Worm (Caenorhabditis elegans) whole organism, L4 larva: ENCODE results near the gene R08A2.5.

Experiments
- F10B5.3 ChIP-seq: sonication (generic microtip); optimal IDR thresholded peaks from 2 replicates; lab custom pipeline; 2016; ENCODE audit warnings: mild to moderate bottlenecking, missing genetic modification characterization, missing compliant biosample characterization
- F44E2.7 ChIP-seq: fragments of 200-800 bp; sonication (Bioruptor generic); IDR thresholded peaks from 2 replicates; pipeline ENCODE4 v2.1.2; 2022; ENCODE audit warnings: missing genetic modification characterization, missing compliant biosample characterization
- F49E8.2 ChIP-seq: sonication (generic microtip); optimal IDR thresholded peaks from 2 replicates; lab custom pipeline; 2016; ENCODE audit warnings: missing compliant biosample characterization, mild to moderate bottlenecking, missing genetic modification characterization, borderline replicate concordance
- R02D3.7 ChIP-seq: fragments of 150-350 bp; sonication (generic microtip); optimal IDR thresholded peaks from 3 replicates; lab custom pipeline; 2014; ENCODE audit warnings: missing biosample characterization, missing genetic modification characterization
- T20F7.1 ChIP-seq: fragments of 200-800 bp; sonication (Bioruptor generic); optimal IDR thresholded peaks from 2 replicates; lab custom pipeline; 2018; ENCODE audit warnings: mild to moderate bottlenecking, missing genetic modification characterization, missing compliant biosample characterization
- Y105C5A.15 ChIP-seq: fragments of 200-800 bp; sonication (Bioruptor generic); IDR thresholded peaks from 2 replicates; pipeline ENCODE4 v1.3.6; 2022; ENCODE audit warnings: missing genetic modification characterization, missing compliant biosample characterization
- Y75B8A.6 ChIP-seq: fragments of 200-800 bp; sonication (Bioruptor generic); IDR thresholded peaks from 2 replicates; pipeline ENCODE4 v1.3.6; 2022; ENCODE audit warnings: missing genetic modification reagents, missing genetic modification characterization, missing compliant biosample characterization
- ZK337.2 ChIP-seq: fragments of 200-800 bp; sonication (Bioruptor generic); IDR thresholded peaks from 2 replicates; pipeline ENCODE4 v1.3.6; 2022; ENCODE audit warnings: missing genetic modification reagents, missing genetic modification characterization, missing compliant biosample characterization
- aha-1 ChIP-seq: fragments of 150-350 bp; peaks from one replicate; lab custom pipeline; 2014; ENCODE audit warnings: missing biosample characterization, missing genetic modification characterization
- ces-1 ChIP-seq: fragments of 150-350 bp; sonication (generic microtip); optimal IDR thresholded peaks from 4 replicates; lab custom pipeline; 2014; ENCODE audit warnings: missing biosample characterization, missing genetic modification reagents, missing genetic modification characterization
- dpl-1 ChIP-seq: fragments of 150-350 bp; optimal IDR thresholded peaks from 2 replicates; lab custom pipeline; 2014; ENCODE audit warnings: missing biosample characterization, missing genetic modification reagents, missing genetic modification characterization
- duxl-1 ChIP-seq: sonication (generic microtip); optimal IDR thresholded peaks from 2 replicates; lab custom pipeline; 2016; ENCODE audit warnings: mild to moderate bottlenecking, missing genetic modification characterization, moderate library complexity, missing compliant biosample characterization; ENCODE audit not compliant: poor library complexity
- dve-1 ChIP-seq: sonication (generic microtip); optimal IDR thresholded peaks from 2 replicates; lab custom pipeline; 2017; ENCODE audit warnings: antibody characterized with exemption, mild to moderate bottlenecking, missing genetic modification characterization, missing compliant biosample characterization; ENCODE audit not compliant: insufficient read depth
- egl-27 ChIP-seq: sonication (generic microtip); optimal IDR thresholded peaks from 3 replicates; lab custom pipeline; 2017; ENCODE audit warnings: missing biosample characterization, missing genetic modification reagents, missing genetic modification characterization
- fkh-10 ChIP-seq: fragments of 150-350 bp; optimal IDR thresholded peaks from 2 replicates; lab custom pipeline; 2014; ENCODE audit warnings: missing biosample characterization, missing genetic modification reagents, missing genetic modification characterization
- lin-38 ChIP-seq: fragments of 200-800 bp; sonication (Bioruptor generic); IDR thresholded peaks from 2 replicates; pipeline ENCODE4 v1.3.6; 2022; ENCODE audit warnings: missing genetic modification reagents, missing genetic modification characterization, missing compliant biosample characterization
- mdl-1 ChIP-seq, 2 experiments: fragments of 150-350 bp in 1 of 2; sonication (generic microtip) in 1 of 2; optimal IDR thresholded peaks; 2 replicates each; lab custom pipeline; 2014 to 2017; ENCODE audit warnings: missing biosample characterization in 2 of 2, missing genetic modification characterization in 2 of 2
- mes-2 ChIP-seq: sonication (generic microtip); optimal IDR thresholded peaks from 2 replicates; lab custom pipeline; 2016; ENCODE audit warnings: missing genotype, mild to moderate bottlenecking, missing genetic modification characterization, missing compliant biosample characterization; ENCODE audit not compliant: poor library complexity, severe bottlenecking
- mxl-3 ChIP-seq: fragments of 200-800 bp; sonication (Bioruptor generic); optimal IDR thresholded peaks from 2 replicates; lab custom pipeline; 2018; ENCODE audit warnings: mild to moderate bottlenecking, missing genetic modification characterization, missing compliant biosample characterization
- nhr-11 ChIP-seq: fragments of 150-350 bp; optimal IDR thresholded peaks from 2 replicates; lab custom pipeline; 2014; ENCODE audit warnings: missing biosample characterization, missing genetic modification characterization
- nhr-41 ChIP-seq: fragments of 200-800 bp; sonication (Bioruptor generic); IDR thresholded peaks from 2 replicates; pipeline ENCODE4 v1.3.6; 2022; ENCODE audit warnings: missing genetic modification reagents, missing genetic modification characterization, missing compliant biosample characterization
- nhr-6 ChIP-seq: fragments of 150-350 bp; optimal IDR thresholded peaks from 2 replicates; lab custom pipeline; 2014; ENCODE audit warnings: missing biosample characterization, missing genetic modification characterization
- php-3 ChIP-seq: fragments of 200-800 bp; sonication (Bioruptor generic); IDR thresholded peaks from 2 replicates; pipeline ENCODE4 v1.3.6; 2022; ENCODE audit warnings: missing genetic modification reagents, missing genetic modification characterization, missing compliant biosample characterization
- set-16 ChIP-seq: fragments of 200-800 bp; sonication (Bioruptor generic); IDR thresholded peaks from 2 replicates; pipeline ENCODE4 v1.3.6; 2022; ENCODE audit warnings: missing genetic modification reagents, missing genetic modification characterization, missing compliant biosample characterization
- skn-1 ChIP-seq: fragments of 150-350 bp; optimal IDR thresholded peaks from 2 replicates; lab custom pipeline; 2014; ENCODE audit warnings: missing biosample characterization, missing genetic modification characterization
- snpc-4 ChIP-seq: fragments of 150-350 bp; optimal IDR thresholded peaks from 2 replicates; lab custom pipeline; 2014; ENCODE audit warnings: missing biosample characterization, missing genetic modification characterization
- spr-1 ChIP-seq: sonication (generic microtip); optimal IDR thresholded peaks from 2 replicates; lab custom pipeline; 2016; ENCODE audit warnings: mild to moderate bottlenecking, missing genetic modification characterization, missing compliant biosample characterization
- unc-130 ChIP-seq: sonication (generic microtip); optimal IDR thresholded peaks from 2 replicates; lab custom pipeline; 2016; ENCODE audit warnings: missing genetic modification reagents, missing genetic modification characterization, missing compliant biosample characterization
- zfp-2 ChIP-seq: sonication (generic microtip); optimal IDR thresholded peaks from 2 replicates; lab custom pipeline; 2016; ENCODE audit warnings: mild to moderate bottlenecking, missing genetic modification characterization, missing compliant biosample characterization

The R08A2.5 gene

DNA sequence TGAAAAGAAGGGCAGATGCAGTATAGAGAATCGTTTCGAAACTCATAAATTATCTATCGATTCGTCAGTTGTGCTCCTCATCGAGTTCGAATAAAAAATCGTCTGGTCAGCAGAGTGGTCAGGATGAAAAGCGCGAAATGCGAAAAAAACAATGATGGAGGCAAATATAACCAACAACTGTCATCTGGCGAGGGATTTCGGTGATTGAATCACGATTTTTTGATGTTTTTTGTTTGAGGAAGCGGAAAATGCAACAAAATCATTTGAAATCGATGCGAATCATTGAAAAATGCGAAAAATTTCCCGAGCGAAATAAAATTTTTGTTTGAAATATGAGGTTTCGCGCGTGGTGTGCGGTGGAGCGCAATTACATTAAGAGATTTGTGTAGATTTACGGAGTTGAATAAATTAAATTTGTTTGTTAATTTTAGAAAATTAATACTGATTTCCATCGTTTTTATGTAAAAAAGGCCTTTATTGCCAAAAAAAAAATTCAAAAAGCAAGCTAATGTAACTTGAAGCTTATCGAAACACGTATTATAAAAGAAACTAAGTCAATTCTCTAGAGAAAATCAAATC is 21.9 kb downstream of the R08A2.5 start, which contains the start of gene unc-61:
Gene unc-61 (minus strand): TSS at position 51 of the 579 bp plus-strand sequence.
- no peak for TF ChIP-seq fkh-10
- TF ChIP-seq R02D3.7 (tag; lab: Kevin White, UChicago) = peak; percentile 52
- TF ChIP-seq duxl-1 (tag; lab: Kevin White, UChicago) = no peak
- TF ChIP-seq F49E8.2 (tag; lab: Kevin White, UChicago) = no peak
- TF ChIP-seq lin-38 (GFP tag; lab: Robert Waterston, UW) = peak; percentile 85; the same call in 1 of the 2 replicates
- TF ChIP-seq dpl-1 (GFP tag; lab: Kevin White, UChicago) = peak; percentile 84
- TF ChIP-seq aha-1 (tag; lab: Kevin White, UChicago) = peak; percentile 89
- peak; percentile 27 for TF ChIP-seq ces-1 (GFP tag; lab: Kevin White, UChicago)
- TF ChIP-seq Y75B8A.6 (GFP tag; lab: Robert Waterston, UW) = no peak
- TF ChIP-seq mxl-3 (GFP tag; lab: Kevin White, UChicago) = no peak
- TF ChIP-seq nhr-6 (tag; lab: Kevin White, UChicago) = peak; percentile 87
- peak; percentile 35 for TF ChIP-seq mes-2 (tag; lab: Kevin White, UChicago)
- TF ChIP-seq php-3 = no peak
- TF ChIP-seq set-16 = no peak

DNA sequence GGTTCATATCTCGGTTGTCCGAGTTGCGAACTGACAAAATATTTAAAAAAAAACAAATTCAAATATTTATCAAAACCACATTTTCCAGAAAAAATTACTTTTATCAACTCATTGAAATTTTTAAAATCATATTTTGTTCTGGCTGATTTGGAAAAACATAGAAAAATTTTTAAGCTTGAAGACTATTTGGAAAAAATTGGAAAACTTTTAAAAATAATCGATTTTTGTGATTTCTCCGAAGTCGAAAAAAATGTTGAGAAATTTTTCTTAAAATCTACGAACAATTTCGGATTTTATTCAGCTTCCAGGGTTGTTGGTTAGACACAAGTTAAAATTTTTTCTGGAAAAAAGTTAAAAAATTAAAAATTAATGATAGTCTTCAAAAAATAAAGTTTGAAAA is 24.4 kb downstream of the R08A2.5 start, which contains the start of gene Y50E8A.5:
Gene Y50E8A.5 (minus strand): TSS at position 101 of the 400 bp plus-strand sequence.
- TF ChIP-seq F10B5.3 (tag; lab: Kevin White, UChicago) (no peak), spr-1 (tag; lab: Kevin White, UChicago) (no peak), fkh-10 (no peak)
- TF ChIP-seq, all 104 proteins: peak for 0

DNA sequence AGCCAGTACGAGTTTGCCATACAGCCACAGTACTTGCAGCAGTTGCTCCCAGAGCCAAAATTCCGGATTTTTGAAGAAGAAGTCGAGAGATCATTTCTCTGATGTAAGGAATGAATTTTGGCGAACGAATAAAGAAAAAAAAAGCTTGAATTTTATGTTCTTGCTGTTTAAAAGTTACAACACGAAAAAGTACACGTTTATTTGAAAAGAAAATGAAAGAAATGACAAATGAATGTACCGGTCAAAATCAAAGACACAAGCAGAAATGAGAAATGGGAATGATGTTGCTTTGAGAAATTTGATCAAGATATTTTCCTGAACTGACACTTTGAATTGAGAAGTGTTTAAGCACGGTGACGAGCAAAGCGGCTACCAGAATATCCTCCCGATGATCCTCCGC is 28.8 kb downstream of the R08A2.5 start, which contains the start of gene Y50E8A.6:
Gene Y50E8A.6 (minus strand): TSS at position 101 of the 400 bp plus-strand sequence.
- TF ChIP-seq dve-1 (tag; lab: Kevin White, UChicago) (no peak), mdl-1 (tag; optimal IDR thresholded peaks at IDR 0.05; lab: Kevin White, UChicago) (no peak), egl-27 (tag; lab: Kevin White, UChicago) (no peak), fkh-10 (no peak), T20F7.1 (GFP tag; lab: Kevin White, UChicago) (no peak), unc-130 (GFP tag; lab: Kevin White, UChicago) (no peak), ZK337.2 (GFP tag; lab: Robert Waterston, UW) (no peak), snpc-4 (tag; lab: Kevin White, UChicago) (no peak), mxl-3 (GFP tag; lab: Kevin White, UChicago) (no peak), Y105C5A.15 (GFP tag; lab: Robert Waterston, UW) (no peak), dpl-1 (GFP tag; lab: Kevin White, UChicago) (no peak), ces-1 (GFP tag; lab: Kevin White, UChicago) (no peak), nhr-41 (GFP tag; lab: Robert Waterston, UW) (no peak), nhr-11 (tag; lab: Kevin White, UChicago) (no peak), F44E2.7 (GFP tag; lab: Robert Waterston, UW) (no peak), skn-1 (tag; lab: Kevin White, UChicago) (no peak), zfp-2 (tag; lab: Kevin White, UChicago) (no peak)

DNA sequence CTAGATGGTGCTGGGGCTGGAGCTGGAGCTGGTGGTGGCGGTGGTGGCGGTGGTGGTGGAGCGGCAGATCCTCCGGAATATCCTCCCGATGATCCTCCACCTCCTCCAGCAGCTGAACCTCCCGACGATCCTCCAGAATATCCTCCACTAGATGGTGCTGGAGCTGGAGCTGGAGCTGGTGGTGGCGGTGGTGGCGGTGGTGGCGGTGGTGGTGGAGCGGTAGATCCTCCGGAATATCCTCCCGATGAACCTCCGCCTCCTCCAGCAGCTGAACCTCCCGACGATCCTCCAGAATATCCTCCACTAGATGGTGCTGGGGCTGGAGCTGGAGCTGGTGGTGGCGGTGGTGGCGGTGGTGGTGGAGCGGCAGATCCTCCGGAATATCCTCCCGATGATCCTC is 30.5 kb downstream of the R08A2.5 start:
- peak; percentile 70 for TF ChIP-seq set-16

DNA sequence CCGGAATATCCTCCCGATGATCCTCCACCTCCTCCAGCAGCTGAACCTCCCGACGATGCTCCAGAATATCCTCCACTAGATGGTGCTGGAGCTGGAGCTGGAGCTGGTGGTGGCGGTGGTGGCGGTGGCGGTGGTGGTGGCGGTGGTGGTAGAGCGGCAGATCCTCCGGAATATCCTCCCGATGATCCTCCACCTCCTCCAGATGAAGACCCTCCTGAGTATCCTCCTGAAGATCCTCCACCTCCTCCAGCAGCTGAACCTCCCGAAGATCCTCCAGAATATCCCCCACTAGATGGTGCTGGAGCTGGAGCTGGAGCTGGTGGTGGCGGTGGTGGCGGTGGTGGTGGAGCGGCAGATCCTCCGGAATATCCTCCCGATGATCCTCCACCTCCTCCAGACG is 31.0 kb downstream of the R08A2.5 start:
- TF ChIP-seq set-16 = peak; percentile 92

DNA sequence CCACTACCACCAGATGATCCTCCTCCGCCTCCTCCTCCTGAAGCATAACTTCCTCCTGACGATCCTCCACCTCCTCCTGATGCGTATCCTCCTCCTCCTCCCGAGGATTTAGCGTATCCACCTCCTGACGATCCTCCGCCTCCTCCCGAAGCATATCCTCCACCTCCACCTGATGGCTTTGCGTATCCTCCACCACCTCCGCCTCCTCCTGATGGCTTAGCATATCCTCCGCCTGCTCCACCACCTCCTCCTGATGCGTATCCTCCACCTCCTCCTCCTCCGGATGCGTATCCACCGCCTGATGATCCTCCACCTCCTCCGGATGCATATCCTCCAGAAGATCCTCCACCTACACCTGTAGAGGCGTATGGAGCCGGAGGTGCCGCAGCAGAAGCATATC is 32.4 kb downstream of the R08A2.5 start:
- TF ChIP-seq set-16 (peak; percentile 87), F49E8.2 (tag; lab: Kevin White, UChicago) (no peak)
